Worm (Caenorhabditis elegans) whole organism, L4 larva: Measurements from ENCODE around the gene rrsr-1.

Source experiments
- aha-1 ChIP-seq: fragments of 150-350 bp; peaks from one replicate; lab custom pipeline; 2014; ENCODE audit warnings: missing biosample characterization, missing genetic modification characterization
- dpl-1 ChIP-seq: fragments of 150-350 bp; optimal IDR thresholded peaks from 2 replicates; lab custom pipeline; 2014; ENCODE audit warnings: missing biosample characterization, missing genetic modification reagents, missing genetic modification characterization
- duxl-1 ChIP-seq: sonication (generic microtip); optimal IDR thresholded peaks from 2 replicates; lab custom pipeline; 2016; ENCODE audit warnings: mild to moderate bottlenecking, missing genetic modification characterization, moderate library complexity, missing compliant biosample characterization; ENCODE audit not compliant: poor library complexity
- hlh-30 ChIP-seq: sonication (generic microtip); optimal IDR thresholded peaks from 2 replicates; lab custom pipeline; 2017; ENCODE audit warnings: antibody characterized with exemption, mild to moderate bottlenecking, missing genetic modification characterization, missing compliant biosample characterization; ENCODE audit not compliant: insufficient read depth
- nhr-11 ChIP-seq: fragments of 150-350 bp; optimal IDR thresholded peaks from 2 replicates; lab custom pipeline; 2014; ENCODE audit warnings: missing biosample characterization, missing genetic modification characterization
- saeg-2 ChIP-seq: fragments of 200-800 bp; sonication (Bioruptor generic); IDR thresholded peaks from 2 replicates; pipeline ENCODE4 v1.3.6; 2022; ENCODE audit warnings: missing genetic modification reagents, missing genetic modification characterization, missing compliant biosample characterization
- unc-62 ChIP-seq, 3 experiments: fragments of 150-350 bp in 1 of 3; sonication (generic microtip); optimal IDR thresholded peaks in 2 of 3; peaks in 1 of 3; 1 replicate in 1 of 3; 2 replicates in 2 of 3; lab custom pipeline; 2014 to 2017; ENCODE audit warnings: missing biosample characterization in 3 of 3, missing genetic modification characterization in 3 of 3, missing genetic modification reagents in 3 of 3, missing genotype in 1 of 3
- zfp-2 ChIP-seq: sonication (generic microtip); optimal IDR thresholded peaks from 2 replicates; lab custom pipeline; 2016; ENCODE audit warnings: mild to moderate bottlenecking, missing genetic modification characterization, missing compliant biosample characterization

Gene rrsr-1

DNA sequence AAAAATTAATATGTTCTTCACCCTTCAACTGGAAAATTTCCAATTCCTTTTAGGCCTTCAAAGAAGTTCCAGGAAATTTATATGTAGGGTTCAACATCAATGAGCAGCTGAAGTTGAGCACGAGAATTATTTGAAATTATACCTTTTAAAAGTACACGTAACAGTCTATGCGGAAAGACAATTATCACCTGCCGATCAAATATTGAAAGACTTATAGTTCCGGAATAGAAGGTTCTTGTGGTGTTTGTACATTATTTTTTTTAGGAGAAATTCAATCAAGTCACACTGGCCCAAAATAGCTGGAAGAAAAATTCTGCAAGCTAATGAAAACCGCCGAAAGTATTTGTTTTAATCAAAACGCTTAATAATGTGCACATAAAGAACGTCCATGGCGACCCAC lies 44.6 kb downstream of the rrsr-1 start:
- TF ChIP-seq hlh-30 (tag; lab: Kevin White, UChicago) (no peak), unc-62 (GFP tag; optimal IDR thresholded peaks at IDR 0.05 in 1 of 2; lab: Kevin White, UChicago) (peak in 1 of 2 experiments; percentile 96), unc-62 (tag; optimal IDR thresholded peaks at IDR 0.05; lab: Kevin White, UChicago) (no peak), nhr-11 (no peak), dpl-1 (GFP tag; lab: Kevin White, UChicago) (no peak), aha-1 (tag; lab: Kevin White, UChicago) (peak; percentile 37), zfp-2 (tag; lab: Kevin White, UChicago) (no peak)

- TF ChIP-seq saeg-2 (GFP tag; lab: Robert Waterston, UW) (no peak), duxl-1 (no peak), aha-1 (tag; lab: Kevin White, UChicago) (peak; percentile 68)
- TF ChIP-seq, all 104 proteins: peak for 1
Observed at ce11 chrV:14378986-14379385, 45.8 kb downstream of the rrsr-1 start, which contains the start of gene npr-43. npr-43 (minus strand) TSS chrV:14379086.

DNA sequence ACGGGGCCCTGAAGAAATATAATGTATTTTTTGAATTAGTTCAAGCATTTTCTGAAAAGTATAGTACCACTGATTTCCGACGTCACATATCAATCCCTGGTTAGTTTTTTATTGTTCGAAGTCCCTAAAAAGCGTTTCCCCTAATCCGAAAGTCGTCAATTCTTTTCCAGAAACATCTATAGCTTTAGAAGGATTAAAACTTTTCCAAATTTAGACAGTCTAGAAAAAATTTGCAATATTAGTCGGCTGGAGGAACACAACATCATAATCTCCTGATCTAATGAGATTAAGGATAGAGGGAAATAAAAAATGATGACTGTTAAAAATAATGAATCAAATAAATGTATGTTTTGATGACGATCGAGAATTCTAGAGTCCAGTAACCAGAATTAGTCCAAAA lies 46.8 kb downstream of the rrsr-1 start:
- TF ChIP-seq unc-62 (GFP tag; optimal IDR thresholded peaks at IDR 0.05 in 1 of 2; lab: Kevin White, UChicago) (peak in 1 of 2 experiments; percentile 77), unc-62 (tag; optimal IDR thresholded peaks at IDR 0.05; lab: Kevin White, UChicago) (no peak), aha-1 (tag; lab: Kevin White, UChicago) (no peak)
